Fruit fly (Drosophila melanogaster) whole organism, wandering third instar larva: ENCODE results near the gene NitFhit.
A peak's percentile ranks its signal among the peaks of the same experiment; 100 is the strongest.

Experiments
- CG32264 ChIP-seq: fragments of 200-800 bp; sonication (Bioruptor generic); optimal IDR thresholded peaks from 2 replicates; lab custom pipeline; 2016; ENCODE audit warnings: missing biosample characterization, missing genetic modification characterization
- CG9705 ChIP-seq: fragments of 200-800 bp; sonication (Bioruptor generic); optimal IDR thresholded peaks from 2 replicates; lab custom pipeline; 2018; ENCODE audit warnings: missing biosample characterization, mild to moderate bottlenecking, missing genetic modification characterization
- CrebA ChIP-seq: fragments of 200-800 bp; sonication (Bioruptor generic); optimal IDR thresholded peaks from 2 replicates; lab custom pipeline; 2016; ENCODE audit warnings: missing biosample characterization, mild to moderate bottlenecking, missing genetic modification characterization, borderline replicate concordance
- Dfd ChIP-seq: fragments of >200 bp; optimal IDR thresholded peaks from 2 replicates; lab custom pipeline; 2017; ENCODE audit warnings: missing biosample characterization, missing genetic modification characterization
- Dif ChIP-seq: fragments of 200-275, 200-300 bp; sonication (Bioruptor generic); optimal IDR thresholded peaks from 2 replicates; lab custom pipeline; 2018; ENCODE audit warnings: missing biosample characterization, missing genetic modification characterization; ENCODE audit not compliant: partially characterized antibody
- GATAd ChIP-seq: sonication (Bioruptor generic); optimal IDR thresholded peaks from 2 replicates; lab custom pipeline; 2016; ENCODE audit warnings: missing biosample characterization, missing genetic modification characterization
- HLH106 ChIP-seq: fragments of 200-800 bp; optimal IDR thresholded peaks from 3 replicates; lab custom pipeline; 2019; ENCODE audit warnings: missing biosample characterization, mild to moderate bottlenecking, missing genetic modification characterization, moderate library complexity
- Hnf4 ChIP-seq: fragments of 200-800 bp; sonication (Bioruptor generic); optimal IDR thresholded peaks from 2 replicates; lab custom pipeline; 2016; ENCODE audit warnings: missing biosample characterization, mild to moderate bottlenecking, missing genetic modification characterization
- Hr78 ChIP-seq: fragments of >200 bp; optimal IDR thresholded peaks from 2 replicates; lab custom pipeline; 2017; ENCODE audit warnings: missing biosample characterization, missing genetic modification characterization
- Hr83 ChIP-seq: fragments of 200-300 bp; sonication (Bioruptor generic); optimal IDR thresholded peaks from 2 replicates; lab custom pipeline; 2016; ENCODE audit warnings: missing biosample characterization, mild to moderate bottlenecking, missing genetic modification characterization, moderate library complexity; ENCODE audit not compliant: poor library complexity, severe bottlenecking
- Jra ChIP-seq: sonication (Bioruptor generic); optimal IDR thresholded peaks from 2 replicates; lab custom pipeline; 2016; ENCODE audit warnings: missing biosample characterization, missing genetic modification characterization
- Myc ChIP-seq: fragments of >200 bp; optimal IDR thresholded peaks from 2 replicates; lab custom pipeline; 2017
- N ChIP-seq: fragments of >200 bp; optimal IDR thresholded peaks from 2 replicates; lab custom pipeline; 2018; ENCODE audit warnings: missing biosample characterization, missing external identifiers, missing genetic modification characterization
- OdsH ChIP-seq: fragments of 200-800 bp; sonication (Bioruptor generic); optimal IDR thresholded peaks from 2 replicates; lab custom pipeline; 2016; ENCODE audit warnings: missing biosample characterization, mild to moderate bottlenecking, missing genetic modification characterization
- Rel ChIP-seq, 2 experiments: fragments of 200-800 bp; sonication (Bioruptor generic) in 1 of 2; optimal IDR thresholded peaks; 2 replicates in 1 of 2; 3 replicates in 1 of 2; lab custom pipeline; 2016 to 2019; ENCODE audit warnings: mild to moderate bottlenecking in 2 of 2, missing biosample characterization in 2 of 2, missing genetic modification characterization in 2 of 2, moderate library complexity in 1 of 2
- Sp1 ChIP-seq: fragments of 200-800 bp; sonication (Bioruptor generic); optimal IDR thresholded peaks from 3 replicates; lab custom pipeline; 2019; ENCODE audit warnings: missing biosample characterization, mild to moderate bottlenecking, missing genetic modification characterization, moderate library complexity
- Vsx2 ChIP-seq: fragments of 200-300, 225-300 bp; sonication (Bioruptor generic); optimal IDR thresholded peaks from 2 replicates; lab custom pipeline; 2018; ENCODE audit warnings: missing biosample characterization, missing genetic modification characterization; ENCODE audit not compliant: partially characterized antibody
- br ChIP-seq: fragments of 200-800 bp; sonication (Bioruptor generic); optimal IDR thresholded peaks from 2 replicates; lab custom pipeline; 2016; ENCODE audit warnings: missing biosample characterization, missing genetic modification characterization
- brk ChIP-seq: fragments of 200-800 bp; sonication (Bioruptor generic); optimal IDR thresholded peaks from 2 replicates; lab custom pipeline; 2016; ENCODE audit warnings: missing biosample characterization, mild to moderate bottlenecking, missing genetic modification characterization
- dl ChIP-seq, 2 experiments: fragments of 175-275, 200-275 bp in 1 of 2; fragments of 200-275 bp in 1 of 2; sonication (Bioruptor generic); optimal IDR thresholded peaks; lab custom pipeline; 2018; ENCODE audit warnings: mild to moderate bottlenecking in 2 of 2, missing biosample characterization in 2 of 2, missing genetic modification characterization in 2 of 2, moderate library complexity in 2 of 2; ENCODE audit not compliant: partially characterized antibody in 2 of 2, insufficient read depth in 1 of 2
- dmrt93B ChIP-seq: fragments of 200-800 bp; sonication (Bioruptor generic); optimal IDR thresholded peaks from 2 replicates; lab custom pipeline; 2018; ENCODE audit warnings: missing biosample characterization, mild to moderate bottlenecking, missing genetic modification characterization
- dsf ChIP-seq: sonication (Bioruptor generic); optimal IDR thresholded peaks from 2 replicates; lab custom pipeline; 2016; ENCODE audit warnings: missing biosample characterization, missing genetic modification characterization, borderline replicate concordance
- ey ChIP-seq: fragments of 200-800 bp; sonication (Bioruptor generic); optimal IDR thresholded peaks from 2 replicates; lab custom pipeline; 2016; ENCODE audit warnings: missing biosample characterization, missing genetic modification characterization
- foxo ChIP-seq, 2 experiments: fragments of 200-800 bp; sonication (Bioruptor generic); optimal IDR thresholded peaks; 2 replicates in 1 of 2; 3 replicates in 1 of 2; lab custom pipeline; 2016 to 2017; ENCODE audit warnings: missing biosample characterization in 2 of 2, missing genetic modification characterization in 2 of 2
- fru ChIP-seq: fragments of 200-800 bp; sonication (Bioruptor generic); optimal IDR thresholded peaks from 3 replicates; lab custom pipeline; 2016; ENCODE audit warnings: missing biosample characterization, mild to moderate bottlenecking, missing genetic modification characterization
- h ChIP-seq: fragments of 200-800 bp; sonication (Bioruptor generic); optimal IDR thresholded peaks from 3 replicates; lab custom pipeline; 2016; ENCODE audit warnings: missing biosample characterization, mild to moderate bottlenecking, missing genetic modification characterization
- jim ChIP-seq: fragments of 175-275, 200-325 bp; sonication (Bioruptor generic); optimal IDR thresholded peaks from 2 replicates; lab custom pipeline; 2016; ENCODE audit warnings: missing biosample characterization, mild to moderate bottlenecking, missing genetic modification characterization
- lola ChIP-seq: fragments of >200 bp; optimal IDR thresholded peaks from 2 replicates; lab custom pipeline; 2017; ENCODE audit warnings: missing biosample characterization, missing genetic modification characterization
- pan ChIP-seq: fragments of >200 bp; optimal IDR thresholded peaks from 2 replicates; lab custom pipeline; 2017
- psq ChIP-seq: fragments of 200-800 bp; sonication (Bioruptor generic); optimal IDR thresholded peaks from 3 replicates; lab custom pipeline; 2017; ENCODE audit warnings: missing biosample characterization, mild to moderate bottlenecking, missing genetic modification characterization, moderate library complexity
- rgr ChIP-seq: fragments of 200-800 bp; sonication (Bioruptor generic); optimal IDR thresholded peaks from 3 replicates; lab custom pipeline; 2016; ENCODE audit warnings: missing biosample characterization, mild to moderate bottlenecking, missing genetic modification characterization
- sage ChIP-seq: fragments of 200-800 bp; sonication (Bioruptor generic); optimal IDR thresholded peaks from 2 replicates; lab custom pipeline; 2016; ENCODE audit warnings: missing biosample characterization, mild to moderate bottlenecking, missing genetic modification characterization
- sv ChIP-seq: fragments of 200-800 bp; sonication (Bioruptor generic); optimal IDR thresholded peaks from 3 replicates; lab custom pipeline; 2016; ENCODE audit warnings: missing biosample characterization, missing genetic modification characterization
- tai ChIP-seq: sonication (Bioruptor generic); optimal IDR thresholded peaks from 2 replicates; lab custom pipeline; 2016; ENCODE audit warnings: missing biosample characterization, missing genetic modification characterization
- usp ChIP-seq: fragments of >200 bp; optimal IDR thresholded peaks from 2 replicates; lab custom pipeline; 2017; ENCODE audit warnings: missing biosample characterization, missing genetic modification characterization
- woc ChIP-seq: sonication (Bioruptor generic); optimal IDR thresholded peaks from 2 replicates; lab custom pipeline; 2016; ENCODE audit warnings: missing biosample characterization, mild to moderate bottlenecking, missing genetic modification characterization

NitFhit gene

dm6 chr3L:184251-184650, 19.3 kb upstream of the NitFhit start, which contains the start of the genes CG34140, Mkp and Mtch (continued):
- no peak for TF ChIP-seq rgr (GFP tag; lab: Kevin White, UChicago)

- no peak for TF ChIP-seq psq (GFP tag; lab: Kevin White, UChicago)
- TF ChIP-seq Rel (GFP tag; optimal IDR thresholded peaks at IDR 0.05; lab: Kevin White, UChicago) = no peak
- TF ChIP-seq Rel (tag; optimal IDR thresholded peaks at IDR 0.05; lab: Kevin White, UChicago) = peak; percentile 12
- peak in 1 of 2 experiments; percentile 64 for TF ChIP-seq dl (GFP tag; optimal IDR thresholded peaks at IDR 0.05; lab: Kevin White, UChicago; ENCODE audit: insufficient read depth in 1 of 2, partially characterized antibody in 2 of 2)
- TF ChIP-seq foxo (GFP tag; optimal IDR thresholded peaks at IDR 0.05; lab: Kevin White, UChicago) = no peak
- peak; percentile 98 for TF ChIP-seq Dif (GFP tag; lab: Kevin White, UChicago)
Observed at dm6 chr3L:199050-199745, 4.3 kb upstream of the NitFhit start.

dm6 chr3L:199754-200596, 3.6 kb upstream of the NitFhit start, which contains the start of the genes rno and mri:
TSS of gene rno (minus strand) at chr3L:199762.
TSS of gene mri (plus strand) at chr3L:200174.
- TF ChIP-seq Rel (GFP tag; optimal IDR thresholded peaks at IDR 0.05; lab: Kevin White, UChicago) = peak; percentile 6
- TF ChIP-seq Rel (tag; optimal IDR thresholded peaks at IDR 0.05; lab: Kevin White, UChicago) = no peak
- TF ChIP-seq dmrt93B (GFP tag; lab: Kevin White, UChicago) = peak; percentile 60
- TF ChIP-seq Hnf4 = no peak
- peak; percentile 17 for TF ChIP-seq h (GFP tag; lab: Kevin White, UChicago)
- peak; percentile 12 for TF ChIP-seq sv
- TF ChIP-seq Hr83 (GFP tag; lab: Kevin White, UChicago) = peak; percentile 89
- TF ChIP-seq N = no peak
- TF ChIP-seq rgr (GFP tag; lab: Kevin White, UChicago) = peak; percentile 73
- peak; percentile 57 for TF ChIP-seq CG9705 (GFP tag; lab: Kevin White, UChicago)
- TF ChIP-seq Sp1 (GFP tag; lab: Kevin White, UChicago) = peak; percentile 69
- TF ChIP-seq OdsH (GFP tag; lab: Kevin White, UChicago) = peak; percentile 68
- TF ChIP-seq HLH106 (tag; lab: Kevin White, UChicago) = peak; percentile 78
- no peak for TF ChIP-seq pan
- TF ChIP-seq brk (GFP tag; lab: Kevin White, UChicago) = no peak
- TF ChIP-seq Dfd = no peak
- no peak for TF ChIP-seq Vsx2 (GFP tag; lab: Kevin White, UChicago)
- no peak for TF ChIP-seq tai (GFP tag; lab: Kevin White, UChicago)
- no peak for TF ChIP-seq GATAd
- TF ChIP-seq psq (GFP tag; lab: Kevin White, UChicago) = peak; percentile 52
- TF ChIP-seq jim (GFP tag; lab: Kevin White, UChicago) = no peak
- peak in 1 of 2 experiments; percentile 75 for TF ChIP-seq foxo (GFP tag; optimal IDR thresholded peaks at IDR 0.05; lab: Kevin White, UChicago)
- peak; percentile 6 for TF ChIP-seq fru (GFP tag; lab: Kevin White, UChicago)

- TF ChIP-seq CG9705 (GFP tag; lab: Kevin White, UChicago) (peak; percentile 94), pan (no peak), woc (GFP tag; lab: Kevin White, UChicago) (no peak), Dif (GFP tag; lab: Kevin White, UChicago) (no peak), sage (no peak), CG32264 (peak; percentile 52), CrebA (GFP tag; lab: Kevin White, UChicago) (no peak), dsf (peak; percentile 51), Rel (GFP tag; optimal IDR thresholded peaks at IDR 0.05; lab: Kevin White, UChicago) (peak; percentile 76), Rel (tag; optimal IDR thresholded peaks at IDR 0.05; lab: Kevin White, UChicago) (peak; percentile 90), Myc (lab: Kevin White, UChicago) (peak; percentile 6), sv (peak; percentile 73), usp (no peak), jim (GFP tag; lab: Kevin White, UChicago) (no peak), N (no peak), dmrt93B (GFP tag; lab: Kevin White, UChicago) (no peak), Sp1 (GFP tag; lab: Kevin White, UChicago) (peak; percentile 98), Vsx2 (GFP tag; lab: Kevin White, UChicago) (no peak), br (GFP tag; lab: Kevin White, UChicago) (no peak), h (GFP tag; lab: Kevin White, UChicago) (peak; percentile 94), fru (GFP tag; lab: Kevin White, UChicago) (peak; percentile 95), Hr78 (GFP tag; lab: Kevin White, UChicago) (no peak), ey (GFP tag; lab: Kevin White, UChicago) (peak; percentile 84), Hnf4 (peak; percentile 81), Jra (GFP tag; lab: Kevin White, UChicago) (peak; percentile 77), Dfd (no peak), dl (GFP tag; optimal IDR thresholded peaks at IDR 0.05; lab: Kevin White, UChicago; ENCODE audit: insufficient read depth in 1 of 2, partially characterized antibody in 2 of 2) (no peak), lola (GFP tag; lab: Kevin White, UChicago) (no peak), psq (GFP tag; lab: Kevin White, UChicago) (peak; percentile 91), brk (GFP tag; lab: Kevin White, UChicago) (no peak)
Observed at dm6 chr3L:205723-206284, 2.3 kb downstream of the NitFhit start, which contains the start of the genes Gk1 and CG13876. TSS of gene Gk1 (minus strand) at chr3L:205844. TSS of gene CG13876 (plus strand) at chr3L:206134.
